Worm (Caenorhabditis elegans): ENCODE data around the gene smrc-1.
A peak's percentile ranks its signal among the peaks of the same experiment; 100 is the strongest.

The smrc-1 gene

DNA sequence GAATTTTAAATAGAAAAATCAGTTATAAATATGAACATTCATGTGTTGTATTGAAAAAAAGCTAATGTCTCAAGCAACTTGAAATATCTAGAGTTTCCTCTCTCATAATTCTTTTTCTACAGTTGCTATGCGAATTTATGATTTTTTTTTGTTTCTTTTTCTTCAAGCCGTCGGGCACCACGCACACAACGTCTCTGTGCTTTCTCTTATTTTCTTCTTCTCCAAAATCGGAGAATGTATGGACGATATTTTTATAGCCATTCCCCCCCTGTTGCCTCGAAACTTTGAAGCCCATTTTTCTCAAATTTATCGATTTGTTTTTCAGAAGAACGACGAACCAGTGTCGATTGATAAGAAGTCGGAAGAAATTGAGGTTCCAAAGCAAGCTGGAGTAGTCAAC lies 34.0 kb upstream of the smrc-1 start:
- TF ChIP-seq gmeb-2 (tag; optimal IDR thresholded peaks at IDR 0.05) (no peak), che-1 (tag; optimal IDR thresholded peaks at IDR 0.05) (no peak), madf-2 (tag; optimal IDR thresholded peaks at IDR 0.05) (no peak), pqm-1 (tag; optimal IDR thresholded peaks at IDR 0.05) (no peak), pha-4 (tag; optimal IDR thresholded peaks at IDR 0.05) (no peak), mec-3 (tag; optimal IDR thresholded peaks at IDR 0.05; ENCODE audit: borderline replicate concordance) (no peak), hlh-8 (tag; optimal IDR thresholded peaks at IDR 0.05) (no peak)

DNA sequence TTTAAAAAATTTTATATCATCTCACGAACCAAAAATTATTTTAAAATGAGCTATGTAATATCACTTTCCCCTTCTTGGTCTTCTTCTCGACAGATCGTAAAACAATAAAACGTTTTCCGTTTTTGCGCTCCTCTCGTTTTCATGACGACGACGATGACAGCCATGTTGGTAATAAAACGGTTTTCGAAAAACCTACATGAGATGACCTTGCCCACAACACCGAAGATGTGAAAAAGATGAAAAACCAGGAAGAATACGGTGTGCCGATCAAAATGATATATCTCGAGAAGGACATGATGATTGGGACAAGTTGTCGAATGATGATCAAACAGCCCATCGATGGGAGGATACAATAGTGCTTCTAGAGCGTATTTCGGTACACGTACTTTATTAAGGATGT lies 32.0 kb upstream of the smrc-1 start:
- no peak for TF ChIP-seq ref-2 (tag; optimal IDR thresholded peaks at IDR 0.05)
- no peak for TF ChIP-seq ama-1 (optimal IDR thresholded peaks at IDR 0.05)
- TF ChIP-seq ceh-18 (tag; optimal IDR thresholded peaks at IDR 0.05): no peak
- TF ChIP-seq ceh-9 (tag; optimal IDR thresholded peaks at IDR 0.05): no peak
- TF ChIP-seq dmd-4 (tag; optimal IDR thresholded peaks at IDR 0.05; ENCODE audit: borderline replicate concordance): no peak
- TF ChIP-seq ceh-22 (tag; optimal IDR thresholded peaks at IDR 0.05): no peak
- TF ChIP-seq hlh-8 (tag; optimal IDR thresholded peaks at IDR 0.05): no peak
- no peak for TF ChIP-seq npax-4 (tag; optimal IDR thresholded peaks at IDR 0.05)

DNA sequence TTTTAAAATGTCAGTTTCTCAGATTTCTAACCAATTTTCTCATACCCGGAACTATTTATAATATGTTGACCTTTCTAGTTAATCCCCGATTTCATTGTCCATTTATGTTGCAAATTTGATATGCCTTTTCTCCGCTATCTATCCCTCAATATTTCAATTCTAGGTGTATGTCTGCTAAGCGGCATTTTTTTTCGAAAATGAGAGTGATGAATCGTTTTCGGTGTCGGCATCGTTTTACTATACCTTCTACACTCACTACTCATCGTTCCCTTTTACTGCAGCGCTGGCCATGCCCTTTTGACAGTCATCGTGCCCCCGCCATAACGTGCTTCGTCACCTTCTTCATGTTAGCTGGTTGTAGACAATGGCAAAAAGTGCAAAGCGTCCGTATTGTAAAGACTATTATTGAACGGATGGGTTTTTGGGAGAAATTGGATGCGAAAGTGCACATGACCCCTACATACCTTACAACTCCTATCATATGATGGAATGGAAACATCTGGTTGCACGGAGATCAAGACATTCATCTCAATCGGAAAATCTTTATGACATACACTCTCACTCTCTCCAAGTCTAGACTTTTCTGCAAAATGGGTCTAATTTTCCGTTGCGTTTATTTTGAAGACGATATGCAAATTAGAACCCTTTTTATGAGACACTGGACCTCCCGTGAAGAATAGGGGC lies 31.4 kb upstream of the smrc-1 start:
- TF ChIP-seq pros-1 (tag; optimal IDR thresholded peaks at IDR 0.05) (no peak), ceh-22 (tag; optimal IDR thresholded peaks at IDR 0.05) (no peak), pax-1 (tag; optimal IDR thresholded peaks at IDR 0.05) (no peak), rnt-1 (tag; optimal IDR thresholded peaks at IDR 0.05) (no peak), hlh-30 (tag; optimal IDR thresholded peaks at IDR 0.05; ENCODE audit: insufficient read depth) (peak; percentile 2), nhr-232 (tag; optimal IDR thresholded peaks at IDR 0.05) (no peak)

DNA sequence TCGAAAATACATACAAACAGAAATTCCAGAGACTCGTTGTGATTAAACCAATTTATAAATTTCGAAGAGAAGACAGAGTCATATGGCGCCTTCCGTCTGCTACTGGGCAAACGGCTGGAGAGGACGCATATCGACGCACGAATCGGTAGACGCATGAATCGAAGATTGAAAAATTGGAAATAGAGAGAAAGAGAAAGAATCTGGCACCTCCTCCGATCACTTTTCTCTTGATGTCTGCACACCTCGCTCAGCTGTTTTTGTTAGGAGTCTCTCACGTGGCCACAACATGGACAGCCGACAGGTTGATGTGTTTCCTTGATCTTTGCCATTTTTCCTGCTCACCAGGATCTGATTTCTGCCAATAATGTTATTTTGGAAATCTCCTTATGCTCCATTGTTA lies 30.6 kb upstream of the smrc-1 start:
- TF ChIP-seq lim-6 (tag; optimal IDR thresholded peaks at IDR 0.05) (no peak), ceh-18 (tag; optimal IDR thresholded peaks at IDR 0.05) (peak; percentile 34), hlh-8 (tag; optimal IDR thresholded peaks at IDR 0.05) (no peak), hlh-30 (tag; optimal IDR thresholded peaks at IDR 0.05; ENCODE audit: insufficient read depth) (no peak), pha-4 (tag; optimal IDR thresholded peaks at IDR 0.05) (no peak), unc-55 (GFP tag; optimal IDR thresholded peaks at IDR 0.05) (peak; percentile 25)

DNA sequence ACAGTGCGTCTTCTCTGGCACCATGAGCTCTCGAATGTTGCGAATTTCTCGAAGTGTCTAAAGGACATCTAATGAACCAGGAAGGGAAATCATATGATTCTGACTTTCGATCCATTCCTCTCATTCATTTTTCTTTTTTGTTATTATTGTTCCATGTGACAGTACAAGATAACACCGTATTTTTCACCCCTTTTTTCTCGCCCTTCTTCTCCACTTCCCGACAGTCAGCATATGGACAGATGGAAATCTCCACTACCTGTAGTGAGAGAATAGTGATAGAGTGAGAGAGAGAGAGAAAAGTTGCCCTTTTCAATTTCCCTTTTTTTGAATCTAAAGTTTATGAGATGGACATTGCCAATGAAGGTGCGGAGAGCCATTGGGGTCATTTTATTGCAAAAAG lies 29.9 kb upstream of the smrc-1 start:
- TF ChIP-seq ceh-45 (GFP tag; IDR thresholded peaks at IDR 0.05): no peak

DNA sequence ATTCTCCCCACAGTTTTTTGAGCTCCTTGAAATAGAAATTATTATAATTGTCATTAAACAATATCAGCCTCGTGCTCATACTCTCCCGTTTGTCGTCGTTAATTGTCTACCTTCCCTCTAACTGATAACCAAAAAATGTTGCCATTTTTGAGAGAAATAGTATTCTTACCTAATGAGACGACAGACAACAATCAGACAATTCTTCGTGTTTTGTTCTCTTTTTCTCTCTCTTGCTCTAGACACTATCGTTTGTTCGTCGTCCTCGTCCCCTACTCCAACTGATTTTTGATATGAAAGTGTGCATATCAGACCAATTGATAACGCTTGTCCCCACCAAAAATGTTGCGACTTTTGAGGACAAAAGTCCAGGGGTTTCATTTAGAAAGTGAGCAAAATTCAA lies 29.2 kb upstream of the smrc-1 start:
- peak; percentile 91 for TF ChIP-seq elt-2 (tag; optimal IDR thresholded peaks at IDR 0.05)
- TF ChIP-seq ets-4 (tag; optimal IDR thresholded peaks at IDR 0.05): no peak
- TF ChIP-seq fkh-10 (GFP tag; optimal IDR thresholded peaks at IDR 0.05): no peak

DNA sequence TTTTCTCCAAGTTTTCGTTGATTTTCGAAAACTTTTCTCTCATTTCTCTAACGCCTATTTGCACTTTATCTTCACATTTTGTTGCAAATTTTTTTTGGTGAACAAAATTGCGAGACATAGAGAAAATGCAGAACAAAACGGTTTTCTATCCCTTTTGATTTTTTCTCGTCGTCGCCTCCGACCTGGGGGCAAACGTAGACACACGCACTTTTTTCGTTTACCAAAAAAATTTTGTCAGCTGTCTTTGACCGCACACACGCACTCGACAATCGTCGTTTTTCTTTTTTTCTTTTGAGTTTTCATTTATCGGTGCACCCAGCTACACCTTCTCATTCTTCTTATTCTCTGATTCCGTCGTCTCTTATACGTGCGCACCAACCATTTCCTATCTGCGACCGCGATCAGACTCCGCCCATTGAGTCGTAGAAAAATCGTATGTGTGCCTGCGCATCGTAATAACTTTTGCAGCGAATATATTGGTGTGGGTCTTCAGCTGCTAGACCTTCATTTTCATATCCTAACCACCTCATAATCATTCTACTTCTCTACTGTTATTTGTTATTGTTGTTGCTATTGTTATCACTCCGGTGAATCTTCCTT lies 28.3 kb upstream of the smrc-1 start:
- TF ChIP-seq ceh-18 (tag; optimal IDR thresholded peaks at IDR 0.05) (peak; percentile 57), lin-11 (tag; optimal IDR thresholded peaks at IDR 0.05) (no peak), rnt-1 (tag; optimal IDR thresholded peaks at IDR 0.05) (peak; percentile 27), unc-86 (tag; optimal IDR thresholded peaks at IDR 0.05) (no peak), tbx-2 (tag; optimal IDR thresholded peaks at IDR 0.05) (peak; percentile 5), ceh-24 (tag; optimal IDR thresholded peaks at IDR 0.05) (no peak)

All from whole organism, late embryonic.